Fruit fly (Drosophila melanogaster) whole organism, embryonic: ENCODE data around the gene Mtch.

Experiments
- Adf1 ChIP-seq: fragments of 200-800 bp; sonication (Bioruptor generic); IDR thresholded peaks from 2 replicates; pipeline ENCODE4 v1.3.6; 2022; ENCODE audit warnings: missing biosample characterization, missing genetic modification characterization
- Asciz ChIP-seq: fragments of 200-800 bp; sonication (Bioruptor generic); optimal IDR thresholded peaks from 2 replicates; lab custom pipeline; 2017; ENCODE audit warnings: missing biosample characterization, mild to moderate bottlenecking, missing genetic modification characterization, missing genetic modification reagents
- B-H1 ChIP-seq: fragments of 200-800 bp; sonication (Bioruptor generic); IDR thresholded peaks from 3 replicates; pipeline ENCODE4 v1.3.6; 2022; ENCODE audit warnings: missing biosample characterization, missing genetic modification characterization
- BEAF-32 ChIP-seq: fragments of 200-800 bp; sonication (Bioruptor generic); optimal IDR thresholded peaks from 3 replicates; lab custom pipeline; 2017; ENCODE audit warnings: missing biosample characterization, missing genetic modification characterization, mild to moderate bottlenecking, moderate library complexity, missing genetic modification reagents
- Bgb ChIP-seq: fragments of 200-800 bp; sonication (Bioruptor generic); IDR thresholded peaks from 2 replicates; pipeline ENCODE4 v1.3.6; 2022; ENCODE audit warnings: missing biosample characterization, missing genetic modification characterization; ENCODE audit not compliant: partially characterized antibody
- CG10462 ChIP-seq: fragments of 200-800 bp; sonication (Bioruptor generic); optimal IDR thresholded peaks from 2 replicates; lab custom pipeline; 2016; ENCODE audit warnings: missing biosample characterization, missing genetic modification characterization
- CG11247 ChIP-seq: fragments of 200-800 bp; sonication (Bioruptor generic); IDR thresholded peaks from 2 replicates; pipeline ENCODE4 v1.3.6; 2022; ENCODE audit warnings: missing biosample characterization, missing genetic modification characterization
- CG11695 ChIP-seq: fragments of 200-800 bp; sonication (Bioruptor generic); IDR thresholded peaks from 3 replicates; pipeline ENCODE4 v1.3.6; 2022; ENCODE audit warnings: missing biosample characterization, missing genetic modification characterization
- CG12391 ChIP-seq: fragments of 200-800 bp; sonication (Bioruptor generic); optimal IDR thresholded peaks from 3 replicates; lab custom pipeline; 2018; ENCODE audit warnings: missing biosample characterization, mild to moderate bottlenecking, missing genetic modification characterization, moderate library complexity
- CG14441 ChIP-seq: fragments of 200-800 bp; sonication (Bioruptor generic); IDR thresholded peaks from 2 replicates; pipeline ENCODE4 v1.3.6; 2022; ENCODE audit warnings: missing biosample characterization, missing genetic modification characterization
- CG15073 ChIP-seq: fragments of 200-800 bp; sonication (Bioruptor generic); optimal IDR thresholded peaks from 2 replicates; lab custom pipeline; 2016; ENCODE audit warnings: missing biosample characterization, missing genetic modification characterization
- CG1603 ChIP-seq: fragments of 200-800 bp; sonication (Bioruptor generic); optimal IDR thresholded peaks from 2 replicates; lab custom pipeline; 2019; ENCODE audit warnings: missing biosample characterization, mild to moderate bottlenecking, missing genetic modification characterization, moderate library complexity
- CG16815 ChIP-seq: fragments of 200-800 bp; sonication (Bioruptor generic); optimal IDR thresholded peaks from 3 replicates; lab custom pipeline; 2017; ENCODE audit warnings: missing biosample characterization, mild to moderate bottlenecking, missing genetic modification characterization
- CG42726 ChIP-seq: fragments of 200-800 bp; sonication (Bioruptor generic); IDR thresholded peaks from 2 replicates; pipeline ENCODE4 v1.3.6; 2022; ENCODE audit warnings: missing biosample characterization, missing genetic modification characterization; ENCODE audit not compliant: partially characterized antibody
- CG4617 ChIP-seq: fragments of 200-800 bp; sonication (Bioruptor generic); optimal IDR thresholded peaks from 3 replicates; lab custom pipeline; 2016; ENCODE audit warnings: missing biosample characterization, missing genetic modification characterization, borderline replicate concordance
- CG4707 ChIP-seq: fragments of 200-800 bp; sonication (Bioruptor generic); optimal IDR thresholded peaks from 2 replicates; lab custom pipeline; 2018; ENCODE audit warnings: missing biosample characterization, mild to moderate bottlenecking, missing genetic modification characterization, moderate library complexity
- CG7928 ChIP-seq: fragments of 200-800 bp; sonication (Bioruptor generic); optimal IDR thresholded peaks from 2 replicates; lab custom pipeline; 2017; ENCODE audit warnings: missing biosample characterization, mild to moderate bottlenecking, missing genetic modification characterization
- CG8388 ChIP-seq: fragments of 200-800 bp; sonication (Bioruptor generic); optimal IDR thresholded peaks from 2 replicates; lab custom pipeline; 2019; ENCODE audit warnings: missing biosample characterization, mild to moderate bottlenecking, missing genetic modification characterization, moderate library complexity
- CG9215 ChIP-seq: fragments of 200-800 bp; sonication (Bioruptor generic); IDR thresholded peaks from 2 replicates; pipeline ENCODE4 v1.3.6; 2022; ENCODE audit warnings: missing biosample characterization, missing genetic modification characterization
- Dp ChIP-seq: fragments of 200-800 bp; sonication (Bioruptor generic); optimal IDR thresholded peaks from 2 replicates; lab custom pipeline; 2018; ENCODE audit warnings: missing biosample characterization, mild to moderate bottlenecking, missing genetic modification characterization, moderate library complexity
- Elba2 ChIP-seq: fragments of 200-800 bp; sonication (Bioruptor generic); optimal IDR thresholded peaks from 3 replicates; lab custom pipeline; 2016; ENCODE audit warnings: missing biosample characterization, missing genetic modification characterization
- HLH4C ChIP-seq: fragments of 200-800 bp; sonication (Bioruptor generic); IDR thresholded peaks from 3 replicates; pipeline ENCODE4 v1.3.6; 2022; ENCODE audit warnings: missing biosample characterization, missing genetic modification characterization; ENCODE audit not compliant: partially characterized antibody
- Hand ChIP-seq: fragments of 200-800 bp; sonication (Bioruptor generic); optimal IDR thresholded peaks from 2 replicates; lab custom pipeline; 2017; ENCODE audit warnings: mild to moderate bottlenecking, missing biosample characterization, missing genetic modification reagents, missing genetic modification characterization
- Meics ChIP-seq: fragments of 200-800 bp; sonication (Bioruptor generic); optimal IDR thresholded peaks from 2 replicates; lab custom pipeline; 2017; ENCODE audit warnings: missing biosample characterization, mild to moderate bottlenecking, missing genetic modification characterization
- Mrtf ChIP-seq: fragments of 200-800 bp; sonication (Bioruptor generic); IDR thresholded peaks from 3 replicates; pipeline ENCODE4 v1.3.6; 2022; ENCODE audit warnings: missing biosample characterization, missing genetic modification characterization
- Pdp1 ChIP-seq, 2 experiments: fragments of 200-800 bp; sonication (Bioruptor generic); optimal IDR thresholded peaks; 3 replicates each; lab custom pipeline; 2016; ENCODE audit warnings: missing biosample characterization in 2 of 2, missing genetic modification characterization in 2 of 2, mild to moderate bottlenecking in 1 of 2, moderate library complexity in 1 of 2
- Tbp ChIP-seq: fragments of >200 bp; optimal IDR thresholded peaks from 2 replicates; lab custom pipeline; 2018; ENCODE audit warnings: missing biosample characterization, missing genetic modification characterization
- YL-1 ChIP-seq: fragments of 200-800 bp; sonication (Bioruptor generic); optimal IDR thresholded peaks from 3 replicates; lab custom pipeline; 2017; ENCODE audit warnings: missing biosample characterization, mild to moderate bottlenecking, missing genetic modification characterization
- al ChIP-seq: fragments of 200-800 bp; sonication (Bioruptor generic); IDR thresholded peaks from 2 replicates; pipeline ENCODE4 v1.3.6; 2022; ENCODE audit warnings: missing biosample characterization, missing genetic modification characterization
- ap ChIP-seq: fragments of 200-800 bp; sonication (Bioruptor generic); IDR thresholded peaks from 2 replicates; pipeline ENCODE4 v1.3.6; 2022; ENCODE audit warnings: missing biosample characterization, missing genetic modification characterization
- ase ChIP-seq: fragments of 200-800 bp; sonication (Bioruptor generic); IDR thresholded peaks from 3 replicates; pipeline ENCODE4 v1.3.6; 2022; ENCODE audit warnings: missing biosample characterization, missing genetic modification characterization
- bbx ChIP-seq: fragments of 200-800 bp; sonication (Bioruptor generic); IDR thresholded peaks from 2 replicates; pipeline ENCODE4 v1.3.6; 2022; ENCODE audit warnings: missing biosample characterization, missing genetic modification characterization; ENCODE audit not compliant: partially characterized antibody
- cad ChIP-seq: fragments of >200 bp; optimal IDR thresholded peaks from 2 replicates; lab custom pipeline; 2017; ENCODE audit warnings: missing biosample characterization, missing genetic modification characterization
- caup ChIP-seq: fragments of 200-800 bp; sonication (Bioruptor generic); optimal IDR thresholded peaks from 3 replicates; lab custom pipeline; 2017; ENCODE audit warnings: missing biosample characterization, mild to moderate bottlenecking, missing genetic modification characterization, moderate library complexity; ENCODE audit not compliant: severe bottlenecking
- ci ChIP-seq: fragments of 200-800 bp; sonication (Bioruptor generic); IDR thresholded peaks from 3 replicates; pipeline ENCODE4 v1.3.6; 2022; ENCODE audit warnings: missing biosample characterization, missing genetic modification characterization
- corto ChIP-seq: fragments of 200-800 bp; sonication (Bioruptor generic); optimal IDR thresholded peaks from 2 replicates; lab custom pipeline; 2016; ENCODE audit warnings: missing biosample characterization, mild to moderate bottlenecking, missing genetic modification characterization, moderate library complexity
- fd64A ChIP-seq: fragments of 200-800 bp; sonication (Bioruptor generic); optimal IDR thresholded peaks from 3 replicates; lab custom pipeline; 2018; ENCODE audit warnings: missing biosample characterization, mild to moderate bottlenecking, missing genetic modification characterization
- insv ChIP-seq, 2 experiments: fragments of 200-800 bp; sonication (Bioruptor generic); optimal IDR thresholded peaks; 3 replicates each; lab custom pipeline; 2016 to 2018; ENCODE audit warnings: missing biosample characterization in 2 of 2, missing genetic modification characterization in 2 of 2
- jigr1 ChIP-seq: fragments of 200-800 bp; sonication (Bioruptor generic); IDR thresholded peaks from 3 replicates; pipeline ENCODE4 v1.3.6; 2022; ENCODE audit warnings: missing biosample characterization, missing genetic modification characterization
- jing ChIP-seq: fragments of 200-800 bp; sonication (Bioruptor generic); optimal IDR thresholded peaks from 2 replicates; lab custom pipeline; 2018; ENCODE audit warnings: missing biosample characterization, mild to moderate bottlenecking, missing genetic modification characterization
- klu ChIP-seq: fragments of 200-800 bp; sonication (Bioruptor generic); IDR thresholded peaks from 2 replicates; pipeline ENCODE4 v1.3.6; 2022; ENCODE audit warnings: missing biosample characterization, missing genetic modification characterization
- nerfin-1 ChIP-seq: fragments of 200-800 bp; sonication (Bioruptor generic); optimal IDR thresholded peaks from 3 replicates; lab custom pipeline; 2019; ENCODE audit warnings: missing biosample characterization, mild to moderate bottlenecking, missing genetic modification characterization, moderate library complexity
- nerfin-2 ChIP-seq: fragments of 200-800 bp; sonication (Bioruptor generic); IDR thresholded peaks from 2 replicates; pipeline ENCODE4 v1.3.6; 2022; ENCODE audit warnings: missing biosample characterization, missing genetic modification characterization; ENCODE audit not compliant: partially characterized antibody
- oc ChIP-seq: fragments of 200-800 bp; sonication (Bioruptor generic); optimal IDR thresholded peaks from 2 replicates; lab custom pipeline; 2018; ENCODE audit warnings: missing biosample characterization, mild to moderate bottlenecking, missing genetic modification characterization, moderate library complexity
- pros ChIP-seq: fragments of 200-800 bp; sonication (Bioruptor generic); optimal IDR thresholded peaks from 3 replicates; lab custom pipeline; 2019; ENCODE audit warnings: missing biosample characterization, mild to moderate bottlenecking, missing genetic modification characterization, moderate library complexity
- row ChIP-seq: fragments of 200-800 bp; sonication (Bioruptor generic); IDR thresholded peaks from 3 replicates; pipeline ENCODE4 v1.3.6; 2022; ENCODE audit warnings: missing biosample characterization, missing genetic modification characterization
- salm ChIP-seq: fragments of 200-800 bp; sonication (Bioruptor generic); optimal IDR thresholded peaks from 2 replicates; lab custom pipeline; 2018; ENCODE audit warnings: missing biosample characterization, mild to moderate bottlenecking, missing genetic modification characterization
- tgo ChIP-seq: fragments of 200-800 bp; sonication (Bioruptor generic); IDR thresholded peaks from 3 replicates; pipeline ENCODE4 v1.3.6; 2022; ENCODE audit warnings: missing biosample characterization, missing genetic modification characterization

Mtch gene

DNA sequence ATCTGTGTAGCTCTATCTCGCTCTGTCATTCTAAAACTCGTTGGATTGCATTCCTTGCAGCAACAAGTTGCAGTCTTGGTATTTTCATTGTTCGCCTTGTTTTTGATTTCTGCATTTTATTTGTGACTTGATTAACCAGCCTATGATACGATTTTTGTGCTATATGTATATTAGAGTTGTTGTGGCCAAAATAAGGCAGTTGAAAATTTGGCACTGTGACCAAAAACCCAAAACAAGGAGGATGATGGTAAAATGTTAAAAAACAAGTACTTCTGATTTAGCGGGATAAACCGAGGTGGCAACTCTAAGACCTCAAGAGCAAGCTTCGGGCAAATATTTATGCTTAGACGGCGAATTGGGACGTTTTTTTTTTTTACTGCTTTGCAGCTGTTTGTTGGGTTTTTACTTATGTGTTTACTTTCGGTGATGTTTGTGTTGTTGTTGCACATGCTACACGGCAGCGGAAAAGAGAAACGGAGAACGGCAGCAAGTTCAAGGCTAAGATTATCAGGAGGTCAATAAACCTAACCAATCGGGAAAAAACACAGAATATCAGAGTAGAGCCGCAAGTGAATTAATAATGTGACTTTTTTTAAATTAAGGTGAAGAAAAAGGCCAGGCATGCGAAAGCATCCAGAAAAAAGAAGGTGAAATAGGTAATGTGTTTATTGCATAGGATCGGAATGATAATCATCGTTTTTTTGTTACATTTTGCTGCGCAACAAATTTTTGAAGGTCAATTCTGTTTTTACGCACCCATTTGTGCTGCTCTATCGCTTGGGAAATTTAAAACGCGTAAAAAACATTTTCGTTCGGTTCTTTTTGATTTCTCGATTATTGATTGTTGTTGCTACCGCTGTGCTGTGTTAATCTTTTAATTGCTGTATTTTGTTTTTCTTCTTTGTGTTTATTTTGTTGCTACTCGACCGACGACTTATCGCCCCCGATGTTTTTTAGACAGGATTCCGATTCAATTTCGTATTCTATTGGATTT, 44.6 kb upstream of the Mtch start (continued):
- TF ChIP-seq tgo (GFP tag; lab: Robert Waterston, UW), result no peak
- no peak for TF ChIP-seq CG14441 (GFP tag; lab: Robert Waterston, UW)
- TF ChIP-seq CG7928 (GFP tag; lab: Kevin White, UChicago), result no peak
- no peak for TF ChIP-seq HLH4C
- TF ChIP-seq Meics, result no peak
- TF ChIP-seq al (GFP tag; lab: Robert Waterston, UW), result no peak
- no peak for TF ChIP-seq Tbp (GFP tag; lab: Kevin White, UChicago)
- no peak for TF ChIP-seq fd64A (GFP tag; lab: Kevin White, UChicago)
- no peak for TF ChIP-seq CG15073 (GFP tag; lab: Kevin White, UChicago)
- TF ChIP-seq Hand (GFP tag; lab: Kevin White, UChicago), result no peak
- no peak for TF ChIP-seq YL-1
- TF ChIP-seq caup (GFP tag; lab: Kevin White, UChicago), result no peak
- TF ChIP-seq CG8388 (GFP tag; lab: Kevin White, UChicago), result no peak
- no peak for TF ChIP-seq B-H1 (GFP tag; lab: Robert Waterston, UW)
- no peak for TF ChIP-seq bbx
- no peak for TF ChIP-seq Mrtf (GFP tag; lab: Robert Waterston, UW)
- TF ChIP-seq Pdp1 (GFP tag; optimal IDR thresholded peaks at IDR 0.05; lab: Kevin White, UChicago), result peak in 1 of 2 experiments; percentile 58
- TF ChIP-seq CG4707 (GFP tag; lab: Kevin White, UChicago), result no peak
- no peak for TF ChIP-seq Elba2 (GFP tag; lab: Kevin White, UChicago)
- TF ChIP-seq ap (GFP tag; lab: Robert Waterston, UW), result no peak
- no peak for TF ChIP-seq Dp (GFP tag; lab: Kevin White, UChicago)
- TF ChIP-seq nerfin-2 (GFP tag; lab: Robert Waterston, UW), result no peak
- no peak for TF ChIP-seq CG16815 (GFP tag; lab: Kevin White, UChicago)
- no peak for TF ChIP-seq CG4617
- no peak for TF ChIP-seq CG1603 (tag; lab: Kevin White, UChicago)
- TF ChIP-seq Adf1 (GFP tag; lab: Robert Waterston, UW), result no peak
- no peak for TF ChIP-seq CG9215 (GFP tag; lab: Robert Waterston, UW)
- TF ChIP-seq CG12391 (tag; lab: Kevin White, UChicago), result no peak
- TF ChIP-seq corto (GFP tag; lab: Kevin White, UChicago), result no peak
- no peak for TF ChIP-seq cad
- no peak for TF ChIP-seq CG11695 (GFP tag; lab: Robert Waterston, UW)
- TF ChIP-seq row, result no peak
- no peak for TF ChIP-seq ase (GFP tag; lab: Robert Waterston, UW)
- no peak for TF ChIP-seq salm
- TF ChIP-seq CG42726 (GFP tag; lab: Robert Waterston, UW), result no peak
- no peak for TF ChIP-seq insv (GFP tag; optimal IDR thresholded peaks at IDR 0.05; lab: Kevin White, UChicago)
- no peak for TF ChIP-seq pros
- no peak for TF ChIP-seq Bgb (GFP tag; lab: Robert Waterston, UW)
- 0 out of 3 replicates have a peak, but pooled peaks have one; percentile 31 for TF ChIP-seq ci (GFP tag; lab: Robert Waterston, UW)
- TF ChIP-seq CG10462 (GFP tag; lab: Kevin White, UChicago), result no peak
- no peak for TF ChIP-seq klu (GFP tag; lab: Robert Waterston, UW)
- no peak for TF ChIP-seq CG11247 (GFP tag; lab: Robert Waterston, UW)
- TF ChIP-seq jing (GFP tag; lab: Kevin White, UChicago), result no peak
- no peak for TF ChIP-seq jigr1 (GFP tag; lab: Robert Waterston, UW)
- no peak for TF ChIP-seq BEAF-32 (GFP tag; lab: Kevin White, UChicago)
- TF ChIP-seq oc, result no peak
- no peak for TF ChIP-seq Asciz (GFP tag; lab: Kevin White, UChicago)
- TF ChIP-seq nerfin-1 (tag; lab: Kevin White, UChicago), result no peak
